Worm (Caenorhabditis elegans) whole organism, early embryonic: ENCODE data around the gene gsto-3.

Experiments
- B0310.2 ChIP-seq: sonication (generic microtip); optimal IDR thresholded peaks from 2 replicates; lab custom pipeline; 2016; ENCODE audit warnings: mild to moderate bottlenecking, missing genetic modification characterization, missing compliant biosample characterization
- F13C5.2 ChIP-seq: sonication (generic microtip); optimal IDR thresholded peaks from 2 replicates; lab custom pipeline; 2017; ENCODE audit warnings: mild to moderate bottlenecking, missing genetic modification characterization, inconsistent platforms, missing compliant biosample characterization
- aly-1 ChIP-seq: sonication (generic microtip); optimal IDR thresholded peaks from 2 replicates; lab custom pipeline; 2016; ENCODE audit warnings: missing genetic modification characterization, missing compliant biosample characterization
- ama-1 ChIP-seq: fragments of 150-350 bp; optimal IDR thresholded peaks from 2 replicates; lab custom pipeline; 2014
- ceh-13 ChIP-seq: fragments of 200-800 bp; sonication (Bioruptor generic); optimal IDR thresholded peaks from 2 replicates; lab custom pipeline; 2018; ENCODE audit warnings: mild to moderate bottlenecking, missing genetic modification characterization, missing compliant biosample characterization
- ceh-36 ChIP-seq: sonication (generic microtip); optimal IDR thresholded peaks from 2 replicates; lab custom pipeline; 2016; ENCODE audit warnings: missing genetic modification characterization, inconsistent platforms, missing compliant biosample characterization
- ets-7 ChIP-seq: sonication (generic microtip); optimal IDR thresholded peaks from 2 replicates; lab custom pipeline; 2016; ENCODE audit warnings: missing genotype, missing genetic modification characterization, missing compliant biosample characterization
- flt-1 ChIP-seq: fragments of 200-800 bp; sonication (Bioruptor generic); IDR thresholded peaks from 2 replicates; pipeline ENCODE4 v1.3.6; 2022; ENCODE audit warnings: missing genetic modification characterization, missing compliant biosample characterization
- hmbx-1 ChIP-seq: sonication (generic microtip); optimal IDR thresholded peaks from 2 replicates; lab custom pipeline; 2016; ENCODE audit warnings: mild to moderate bottlenecking, missing genetic modification characterization, missing compliant biosample characterization
- hmg-4 ChIP-seq: fragments of 200-800 bp; sonication (Bioruptor generic); optimal IDR thresholded peaks from 2 replicates; lab custom pipeline; 2018; ENCODE audit warnings: mild to moderate bottlenecking, missing genetic modification characterization, missing compliant biosample characterization
- hnd-1 ChIP-seq: sonication (generic microtip); optimal IDR thresholded peaks from 2 replicates; lab custom pipeline; 2016; ENCODE audit warnings: missing genetic modification characterization, missing compliant biosample characterization
- pes-1 ChIP-seq: fragments of 200-800 bp; sonication (Bioruptor generic); IDR thresholded peaks from 2 replicates; pipeline ENCODE4 v1.3.6; 2022; ENCODE audit warnings: missing genetic modification reagents, missing genetic modification characterization, missing compliant biosample characterization
- scrt-1 ChIP-seq: fragments of 200-800 bp; sonication (Bioruptor generic); IDR thresholded peaks from 2 replicates; pipeline ENCODE4 v1.3.6; 2022; ENCODE audit warnings: missing genetic modification characterization, missing compliant biosample characterization
- sea-1 ChIP-seq: fragments of 200-800 bp; sonication (Bioruptor generic); conservative IDR thresholded peaks from 2 replicates; pipeline ENCODE4 v1.3.6; 2022; ENCODE audit warnings: missing genetic modification characterization, missing compliant biosample characterization
- tbx-11 ChIP-seq: fragments of 200-800 bp; sonication (Bioruptor generic); IDR thresholded peaks from 2 replicates; pipeline ENCODE4 v1.3.6; 2022; ENCODE audit warnings: missing genetic modification characterization, missing compliant biosample characterization
- tbx-37 ChIP-seq: fragments of 200-800 bp; sonication (Bioruptor generic); conservative IDR thresholded peaks from 2 replicates; pipeline ENCODE4 v1.3.6; 2022; ENCODE audit warnings: missing genetic modification reagents, missing genetic modification characterization, missing compliant biosample characterization
- tra-4 ChIP-seq: sonication (generic microtip); optimal IDR thresholded peaks from 2 replicates; lab custom pipeline; 2017; ENCODE audit warnings: missing genetic modification characterization, missing compliant biosample characterization

Gene gsto-3

ce11 chrIII:348465-348864 is 32.6 kb downstream of the gsto-3 start:
- no peak for TF ChIP-seq pes-1
- TF ChIP-seq tbx-37 (GFP tag; lab: Robert Waterston, UW): no peak
- no peak for TF ChIP-seq B0310.2

- TF ChIP-seq hmg-4 (GFP tag; lab: Kevin White, UChicago): no peak
- TF ChIP-seq ceh-36 (tag; lab: Kevin White, UChicago): no peak
- TF ChIP-seq aly-1 (tag; lab: Kevin White, UChicago): no peak
- TF ChIP-seq flt-1 (GFP tag; lab: Robert Waterston, UW): no peak
- no peak for TF ChIP-seq tbx-37 (GFP tag; lab: Robert Waterston, UW)
- TF ChIP-seq ets-7: no peak
Observed at ce11 chrIII:347351-347750, 33.7 kb downstream of the gsto-3 start.

- TF ChIP-seq hmg-4 (GFP tag; lab: Kevin White, UChicago): peak; percentile 39
- no peak for TF ChIP-seq ets-7
Observed at ce11 chrIII:346942-347341, 34.2 kb downstream of the gsto-3 start.

- TF ChIP-seq sea-1 (no peak), hmg-4 (GFP tag; lab: Kevin White, UChicago) (peak; percentile 3), flt-1 (GFP tag; lab: Robert Waterston, UW) (no peak)
Observed at ce11 chrIII:345503-345902, 35.6 kb downstream of the gsto-3 start.

ce11 chrIII:344322-344721 is 36.8 kb downstream of the gsto-3 start:
- TF ChIP-seq pes-1 (0 out of 2 replicates have a peak, but pooled peaks have one; percentile 28), ama-1 (no peak)

ce11 chrIII:343346-344220 is 37.5 kb downstream of the gsto-3 start:
- TF ChIP-seq scrt-1 (GFP tag; lab: Robert Waterston, UW) (no peak), ceh-13 (no peak), aly-1 (tag; lab: Kevin White, UChicago) (no peak), tbx-37 (GFP tag; lab: Robert Waterston, UW) (no peak), ama-1 (peak; percentile 54), ets-7 (no peak), B0310.2 (peak; percentile 27), hnd-1 (peak; percentile 2), ceh-36 (tag; lab: Kevin White, UChicago) (no peak), F13C5.2 (tag; lab: Kevin White, UChicago) (peak; percentile 19)

ce11 chrIII:343141-343345 is 38.1 kb downstream of the gsto-3 start, which contains the start of gene Y50D7A.8:
Gene Y50D7A.8 (minus strand): TSS chrIII:343241.
- TF ChIP-seq hmbx-1 (tag; lab: Kevin White, UChicago) (no peak), ceh-13 (no peak), sea-1 (no peak), pes-1 (no peak), ama-1 (no peak), B0310.2 (no peak), tbx-37 (GFP tag; lab: Robert Waterston, UW) (no peak), flt-1 (GFP tag; lab: Robert Waterston, UW) (no peak), aly-1 (tag; lab: Kevin White, UChicago) (no peak), ets-7 (no peak), tra-4 (tag; lab: Kevin White, UChicago) (no peak), tbx-11 (GFP tag; lab: Robert Waterston, UW) (no peak), hnd-1 (no peak), ceh-36 (tag; lab: Kevin White, UChicago) (no peak), scrt-1 (GFP tag; lab: Robert Waterston, UW) (no peak), hmg-4 (GFP tag; lab: Kevin White, UChicago) (no peak), F13C5.2 (tag; lab: Kevin White, UChicago) (no peak)
